Worm (Caenorhabditis elegans) whole organism, L1 larva: ENCODE data around the gene cope-1.

ENCODE experiments used
- C16A3.4 ChIP-seq: fragments of 150-350 bp; optimal IDR thresholded peaks from 2 replicates; lab custom pipeline; 2014; ENCODE audit warnings: missing biosample characterization, missing genetic modification characterization
- efl-1 ChIP-seq, 4 experiments: fragments of 150-350 bp; optimal IDR thresholded peaks in 3 of 4; peaks in 1 of 4; 1 replicate in 1 of 4; 2 replicates in 3 of 4; lab custom pipeline; 2014; ENCODE audit warnings: missing biosample characterization in 2 of 4, missing genetic modification characterization in 2 of 4, missing genetic modification reagents in 2 of 4
- hlh-4 ChIP-seq: sonication (generic microtip); optimal IDR thresholded peaks from 2 replicates; lab custom pipeline; 2016; ENCODE audit warnings: mild to moderate bottlenecking, missing genetic modification characterization, missing compliant biosample characterization
- lin-39 ChIP-seq: fragments of 150-350 bp; optimal IDR thresholded peaks from 2 replicates; lab custom pipeline; 2014; ENCODE audit warnings: missing biosample characterization, missing genetic modification reagents, missing genetic modification characterization
- lir-3 ChIP-seq: sonication (generic microtip); optimal IDR thresholded peaks from 2 replicates; lab custom pipeline; 2016; ENCODE audit warnings: mild to moderate bottlenecking, missing genetic modification characterization, moderate library complexity, missing compliant biosample characterization; ENCODE audit not compliant: poor library complexity
- mdl-1 ChIP-seq, 2 experiments: fragments of 150-350 bp; optimal IDR thresholded peaks; 2 replicates each; lab custom pipeline; 2014 to 2017; ENCODE audit warnings: missing biosample characterization in 2 of 2, missing genetic modification characterization in 2 of 2, inconsistent platforms in 1 of 2
- nhr-12 ChIP-seq: sonication (generic microtip); optimal IDR thresholded peaks from 2 replicates; lab custom pipeline; 2017; ENCODE audit warnings: missing biosample characterization, missing genetic modification characterization
- nhr-237 ChIP-seq: fragments of 150-350 bp; optimal IDR thresholded peaks from 2 replicates; lab custom pipeline; 2014; ENCODE audit warnings: missing biosample characterization, missing genetic modification characterization
- nhr-47 ChIP-seq: sonication (generic microtip); optimal IDR thresholded peaks from 2 replicates; lab custom pipeline; 2016; ENCODE audit warnings: mild to moderate bottlenecking, missing genetic modification characterization, moderate library complexity, missing compliant biosample characterization
- snu-23 ChIP-seq: sonication (generic microtip); optimal IDR thresholded peaks from 2 replicates; lab custom pipeline; 2016; ENCODE audit warnings: missing genetic modification characterization, missing compliant biosample characterization
- sptf-1 ChIP-seq: fragments of 150-350 bp; optimal IDR thresholded peaks from 2 replicates; lab custom pipeline; 2014; ENCODE audit warnings: missing biosample characterization, missing genetic modification characterization

ce11 chrIII:13429668-13430067, 3.6 kb downstream of the cope-1 start, which contains the start of gene bli-5:
- TF ChIP-seq nhr-47 (tag; lab: Kevin White, UChicago) (no peak), sptf-1 (tag; lab: Kevin White, UChicago) (no peak), nhr-12 (tag; lab: Kevin White, UChicago) (no peak), mdl-1 (tag; optimal IDR thresholded peaks at IDR 0.05; lab: Kevin White, UChicago) (no peak), C16A3.4 (tag; lab: Kevin White, UChicago) (no peak), efl-1 (optimal IDR thresholded peaks at IDR 0.05; lab: Kevin White, UChicago) (no peak), efl-1 (GFP tag; optimal IDR thresholded peaks at IDR 0.05 in 1 of 2; lab: Kevin White, UChicago) (no peak), hlh-4 (tag; lab: Kevin White, UChicago) (no peak), snu-23 (GFP tag; lab: Kevin White, UChicago) (no peak), lir-3 (tag; lab: Kevin White, UChicago) (no peak), nhr-237 (no peak), lin-39 (no peak)
